Worm (Caenorhabditis elegans) whole organism, mixed stage, embryonic: ENCODE data around the gene cylc-1.
"Not testable (repeated sequence)": the region's sequence is repeated elsewhere in the genome, so short reads cannot be mapped to it uniquely, and the experiment has no call there.

ENCODE experiments used
- bed-3 ChIP-seq: fragments of 200-800 bp; sonication (Bioruptor generic); optimal IDR thresholded peaks from 3 replicates; lab custom pipeline; 2018; ENCODE audit warnings: mild to moderate bottlenecking, missing genetic modification characterization, moderate library complexity, missing compliant biosample characterization
- blmp-1 ChIP-seq: fragments of 150-350 bp; optimal IDR thresholded peaks from 2 replicates; lab custom pipeline; 2014; ENCODE audit warnings: missing biosample characterization, missing genetic modification characterization
- ceh-43 ChIP-seq: fragments of 200-800 bp; sonication (Bioruptor generic); optimal IDR thresholded peaks from 2 replicates; lab custom pipeline; 2018; ENCODE audit warnings: mild to moderate bottlenecking, missing genetic modification characterization, moderate library complexity, missing compliant biosample characterization
- ceh-83 ChIP-seq: fragments of 200-800 bp; sonication (Bioruptor generic); optimal IDR thresholded peaks from 2 replicates; lab custom pipeline; 2018; ENCODE audit warnings: mild to moderate bottlenecking, missing genetic modification characterization, missing compliant biosample characterization
- cnd-1 ChIP-seq: fragments of 200-800 bp; sonication (Bioruptor generic); optimal IDR thresholded peaks from 2 replicates; lab custom pipeline; 2018; ENCODE audit warnings: mild to moderate bottlenecking, missing genetic modification characterization, missing compliant biosample characterization
- elt-1 ChIP-seq: sonication (generic microtip); optimal IDR thresholded peaks from 2 replicates; lab custom pipeline; 2017; ENCODE audit warnings: missing genetic modification characterization, mild to moderate bottlenecking, missing compliant biosample characterization, antibody characterized with exemption, moderate library complexity, borderline replicate concordance; ENCODE audit not compliant: insufficient read depth
- elt-3 ChIP-seq: fragments of 150-350 bp; optimal IDR thresholded peaks from 2 replicates; lab custom pipeline; 2014; ENCODE audit warnings: missing biosample characterization, missing genetic modification characterization
- flh-1 ChIP-seq: fragments of 200-800 bp; sonication (Bioruptor generic); optimal IDR thresholded peaks from 2 replicates; lab custom pipeline; 2018; ENCODE audit warnings: mild to moderate bottlenecking, missing genetic modification characterization, moderate library complexity, missing compliant biosample characterization
- ham-2 ChIP-seq: fragments of 200-800 bp; sonication (Bioruptor generic); optimal IDR thresholded peaks from 2 replicates; lab custom pipeline; 2018; ENCODE audit warnings: mild to moderate bottlenecking, missing genetic modification characterization, missing compliant biosample characterization
- lin-13 ChIP-seq: fragments of 150-350 bp; optimal IDR thresholded peaks from 2 replicates; lab custom pipeline; 2014; ENCODE audit warnings: missing biosample characterization, missing genetic modification characterization
- lin-32 ChIP-seq: fragments of 200-800 bp; sonication (Bioruptor generic); optimal IDR thresholded peaks from 2 replicates; lab custom pipeline; 2018; ENCODE audit warnings: mild to moderate bottlenecking, missing genetic modification characterization, missing compliant biosample characterization
- lsy-2 ChIP-seq: fragments of 150-350 bp; optimal IDR thresholded peaks from 2 replicates; lab custom pipeline; 2014; ENCODE audit warnings: missing biosample characterization, missing genetic modification characterization
- mab-5 ChIP-seq: fragments of 150-350 bp; optimal IDR thresholded peaks from 2 replicates; lab custom pipeline; 2014; ENCODE audit warnings: missing biosample characterization, missing genetic modification characterization
- mep-1 ChIP-seq: fragments of 150-350 bp; optimal IDR thresholded peaks from 2 replicates; lab custom pipeline; 2017; ENCODE audit warnings: missing biosample characterization, missing genetic modification reagents, missing genetic modification characterization, inconsistent platforms
- mls-2 ChIP-seq: sonication (generic microtip); optimal IDR thresholded peaks from 2 replicates; lab custom pipeline; 2016; ENCODE audit warnings: mild to moderate bottlenecking, missing genetic modification characterization, moderate library complexity, missing compliant biosample characterization
- nhr-12 ChIP-seq: fragments of 150-350 bp; optimal IDR thresholded peaks from 2 replicates; lab custom pipeline; 2014; ENCODE audit warnings: missing biosample characterization, missing genetic modification characterization
- nhr-2 ChIP-seq: fragments of 150-350 bp; optimal IDR thresholded peaks from 2 replicates; lab custom pipeline; 2014; ENCODE audit warnings: missing biosample characterization, missing genetic modification characterization
- nhr-237 ChIP-seq: fragments of 150-350 bp; optimal IDR thresholded peaks from 2 replicates; lab custom pipeline; 2014; ENCODE audit warnings: missing biosample characterization, missing genetic modification characterization
- nhr-76 ChIP-seq: sonication (generic microtip); optimal IDR thresholded peaks from 2 replicates; lab custom pipeline; 2017; ENCODE audit warnings: missing biosample characterization, missing genetic modification characterization
- pha-4 ChIP-seq: fragments of 150-350 bp; optimal IDR thresholded peaks from 2 replicates; lab custom pipeline; 2018; ENCODE audit warnings: missing biosample characterization, missing genetic modification reagents, missing genetic modification characterization
- snpc-4 ChIP-seq: fragments of 150-350 bp; optimal IDR thresholded peaks from 2 replicates; lab custom pipeline; 2014; ENCODE audit warnings: missing biosample characterization, missing genetic modification characterization
- sptf-1 ChIP-seq: sonication (generic microtip); optimal IDR thresholded peaks from 2 replicates; lab custom pipeline; 2017; ENCODE audit warnings: mild to moderate bottlenecking, missing genetic modification characterization, moderate library complexity, missing compliant biosample characterization
- tbx-8 ChIP-seq: fragments of 200-800 bp; sonication (Bioruptor generic); optimal IDR thresholded peaks from 2 replicates; lab custom pipeline; 2018; ENCODE audit warnings: mild to moderate bottlenecking, missing genetic modification characterization, moderate library complexity, missing compliant biosample characterization
- unc-120 ChIP-seq: sonication (generic microtip); optimal IDR thresholded peaks from 2 replicates; lab custom pipeline; 2017; ENCODE audit warnings: missing genetic modification characterization, missing compliant biosample characterization; ENCODE audit not compliant: poor library complexity, severe bottlenecking
- unc-62 ChIP-seq: fragments of 150-350 bp; optimal IDR thresholded peaks from 2 replicates; lab custom pipeline; 2014; ENCODE audit warnings: missing biosample characterization, missing genetic modification reagents, missing genetic modification characterization
- zip-8 ChIP-seq: fragments of 150-350 bp; optimal IDR thresholded peaks from 2 replicates; lab custom pipeline; 2014; ENCODE audit warnings: missing biosample characterization, missing genetic modification characterization

cylc-1 gene

DNA sequence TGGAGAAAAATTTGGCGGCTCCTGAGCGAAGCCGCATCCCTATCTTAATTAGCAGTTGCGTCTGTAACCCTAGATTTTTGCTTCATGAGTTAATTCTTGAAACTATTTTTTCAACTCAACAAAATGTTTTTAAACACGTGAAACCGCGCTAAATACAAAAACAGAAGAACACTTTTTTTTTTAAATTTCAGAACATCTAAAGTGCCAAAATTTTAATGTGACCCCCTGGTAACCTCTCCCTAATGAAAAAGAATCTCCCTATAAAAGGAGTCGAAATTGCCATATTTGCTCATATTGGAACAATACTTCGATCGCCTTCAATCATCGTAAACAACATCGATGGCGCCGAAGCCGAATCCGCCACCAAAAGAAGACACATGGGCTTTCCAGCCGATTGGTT, 980 bp upstream of the cylc-1 start, which contains the start of gene nsph-4.1:
TSS of gene nsph-4.1 (plus strand) at position 301 of the 400 bp plus-strand sequence.
- not testable (repeated sequence) for TF ChIP-seq cnd-1, mls-2, snpc-4 (tag; lab: Kevin White, UChicago)

DNA sequence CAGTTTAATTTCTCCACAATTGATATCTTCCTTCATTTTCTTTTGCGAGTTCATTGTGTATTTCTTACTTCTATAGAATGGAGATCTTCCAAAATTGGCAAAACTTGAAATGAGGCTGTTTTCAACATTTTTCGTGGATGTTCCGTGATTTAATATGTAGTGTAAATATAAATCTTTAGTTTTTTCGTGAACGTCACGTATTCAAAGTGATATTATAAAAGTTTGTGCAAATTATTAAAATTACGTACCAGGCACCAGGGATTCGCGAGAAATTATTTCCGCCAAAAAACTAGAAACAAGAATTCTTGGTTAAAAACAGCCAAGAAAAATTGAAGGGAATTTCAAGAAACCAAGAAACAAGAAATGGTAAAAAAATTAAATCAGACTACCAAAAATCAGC, 1.3 kb downstream of the cylc-1 start, which contains the start of gene Y59E9AL.8:
TSS of gene Y59E9AL.8 (minus strand) at position 101 of the 400 bp plus-strand sequence.
- TF ChIP-seq elt-3 (tag; lab: Kevin White, UChicago): no peak
- TF ChIP-seq ham-2 (GFP tag; lab: Kevin White, UChicago): no peak
- no peak for TF ChIP-seq nhr-76 (tag; lab: Kevin White, UChicago)
- no peak for TF ChIP-seq blmp-1 (tag; lab: Kevin White, UChicago)
- TF ChIP-seq zip-8 (tag; lab: Kevin White, UChicago): no peak
- TF ChIP-seq flh-1 (GFP tag; lab: Kevin White, UChicago): no peak
- no peak for TF ChIP-seq nhr-237
- no peak for TF ChIP-seq nhr-2 (tag; lab: Kevin White, UChicago)

DNA sequence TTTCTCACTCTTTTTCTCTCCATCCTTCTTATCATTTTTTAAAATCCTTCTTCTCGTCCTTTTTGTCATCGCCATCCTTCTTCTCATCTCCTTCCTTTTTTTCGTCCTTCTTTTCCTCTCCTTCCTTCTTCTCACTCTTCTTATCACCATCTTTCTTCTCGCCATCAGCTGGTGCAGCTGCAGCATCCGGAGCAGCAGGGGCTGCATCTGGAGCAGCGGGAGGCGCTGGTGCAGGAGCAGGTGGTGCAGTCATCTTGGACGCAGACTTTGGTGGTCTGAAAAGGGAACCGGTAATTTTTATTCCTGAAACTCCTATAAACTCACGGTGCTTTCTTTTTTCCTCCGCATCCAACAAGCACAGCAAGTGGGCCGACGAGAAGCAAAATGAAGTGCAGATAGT, 3.9 kb downstream of the cylc-1 start:
- no peak for TF ChIP-seq cnd-1 (tag; lab: Kevin White, UChicago)
- no peak for TF ChIP-seq elt-1
- TF ChIP-seq mep-1 (tag; lab: Kevin White, UChicago): no peak
- no peak for TF ChIP-seq mab-5
- no peak for TF ChIP-seq unc-120 (tag; lab: Kevin White, UChicago)
- no peak for TF ChIP-seq ham-2 (GFP tag; lab: Kevin White, UChicago)

DNA sequence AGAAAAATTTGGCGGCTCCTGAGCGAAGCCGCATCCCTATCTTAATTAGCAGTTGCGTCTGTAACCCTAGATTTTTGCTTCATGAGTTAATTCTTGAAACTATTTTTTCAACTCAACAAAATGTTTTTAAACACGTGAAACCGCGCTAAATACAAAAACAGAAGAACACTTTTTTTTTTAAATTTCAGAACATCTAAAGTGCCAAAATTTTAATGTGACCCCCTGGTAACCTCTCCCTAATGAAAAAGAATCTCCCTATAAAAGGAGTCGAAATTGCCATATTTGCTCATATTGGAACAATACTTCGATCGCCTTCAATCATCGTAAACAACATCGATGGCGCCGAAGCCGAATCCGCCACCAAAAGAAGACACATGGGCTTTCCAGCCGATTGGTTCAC, 7.1 kb downstream of the cylc-1 start, which contains the start of gene nsph-4.2:
TSS of gene nsph-4.2 (plus strand) at position 301 of the 400 bp plus-strand sequence.
- TF ChIP-seq nhr-12 (tag; lab: Kevin White, UChicago); flh-1 (GFP tag; lab: Kevin White, UChicago); lsy-2 (tag; lab: Kevin White, UChicago): not testable (repeated sequence)

DNA sequence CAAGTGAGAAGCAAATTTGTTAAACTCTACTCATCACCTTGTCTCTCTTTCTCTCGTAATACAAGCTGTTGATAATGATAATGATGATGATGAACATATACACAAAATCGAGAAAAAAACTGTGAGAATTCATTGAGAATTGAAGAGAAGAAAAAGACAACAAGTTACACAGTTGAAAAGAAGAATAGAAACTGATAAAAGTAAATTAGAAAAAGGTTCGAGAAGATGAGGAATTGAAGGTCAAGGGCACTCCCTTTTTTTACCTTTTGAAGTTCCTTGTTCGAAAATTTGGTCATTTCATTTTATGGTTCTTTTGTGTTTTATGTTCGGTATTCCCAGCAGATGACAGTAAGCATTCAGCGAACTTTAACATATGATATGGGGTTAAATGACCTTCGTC, 9.2 kb downstream of the cylc-1 start:
- TF ChIP-seq elt-3 (tag; lab: Kevin White, UChicago): no peak
- no peak for TF ChIP-seq bed-3 (GFP tag; lab: Kevin White, UChicago)
- TF ChIP-seq lin-13 (tag; lab: Kevin White, UChicago): no peak
- no peak for TF ChIP-seq mab-5
- no peak for TF ChIP-seq mep-1 (tag; lab: Kevin White, UChicago)
- TF ChIP-seq ceh-83 (GFP tag; lab: Kevin White, UChicago): no peak
- TF ChIP-seq nhr-12 (tag; lab: Kevin White, UChicago): no peak
- no peak for TF ChIP-seq lin-32 (GFP tag; lab: Kevin White, UChicago)
- no peak for TF ChIP-seq blmp-1 (tag; lab: Kevin White, UChicago)
- TF ChIP-seq ceh-43 (GFP tag; lab: Kevin White, UChicago): no peak
- TF ChIP-seq zip-8 (tag; lab: Kevin White, UChicago): no peak
- no peak for TF ChIP-seq nhr-76 (tag; lab: Kevin White, UChicago)
- TF ChIP-seq nhr-2 (tag; lab: Kevin White, UChicago): no peak

DNA sequence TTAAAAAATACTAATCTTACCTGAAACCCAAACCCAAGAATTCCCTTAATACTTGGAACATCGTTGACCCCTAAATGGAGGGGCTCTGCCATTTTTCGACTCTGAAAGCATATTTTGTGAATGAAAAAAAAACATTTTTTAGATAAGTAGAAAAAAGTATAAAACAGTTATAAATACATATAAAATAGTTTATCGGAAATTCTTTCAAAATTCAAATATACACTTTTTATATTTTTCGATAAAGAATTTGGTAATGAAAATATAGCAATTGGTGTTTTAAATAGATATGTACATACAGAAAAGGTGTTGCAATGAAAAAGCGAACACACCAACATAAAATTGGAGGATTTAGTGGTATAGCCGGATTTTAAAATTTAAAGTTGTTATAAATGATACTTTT, 10.5 kb downstream of the cylc-1 start, which contains the start of gene Y59E9AL.4:
TSS of gene Y59E9AL.4 (minus strand) at position 101 of the 400 bp plus-strand sequence.
- TF ChIP-seq lin-13 (tag; lab: Kevin White, UChicago): no peak
- no peak for TF ChIP-seq ceh-83 (GFP tag; lab: Kevin White, UChicago)
- TF ChIP-seq blmp-1 (tag; lab: Kevin White, UChicago): no peak
- TF ChIP-seq nhr-237: no peak
- TF ChIP-seq elt-3 (tag; lab: Kevin White, UChicago): no peak
- TF ChIP-seq lsy-2 (tag; lab: Kevin White, UChicago): no peak
- TF ChIP-seq elt-1: no peak
- TF ChIP-seq zip-8 (tag; lab: Kevin White, UChicago): no peak
- no peak for TF ChIP-seq nhr-12 (tag; lab: Kevin White, UChicago)
- TF ChIP-seq pha-4 (tag; lab: Kevin White, UChicago): no peak
- TF ChIP-seq mep-1 (tag; lab: Kevin White, UChicago): no peak
- TF ChIP-seq bed-3 (GFP tag; lab: Kevin White, UChicago): no peak
- TF ChIP-seq tbx-8 (GFP tag; lab: Kevin White, UChicago): no peak
- TF ChIP-seq mls-2 (tag; lab: Kevin White, UChicago): no peak
- TF ChIP-seq nhr-76 (tag; lab: Kevin White, UChicago): no peak
- TF ChIP-seq cnd-1 (tag; lab: Kevin White, UChicago): no peak
- no peak for TF ChIP-seq sptf-1 (tag; lab: Kevin White, UChicago)
- TF ChIP-seq snpc-4 (tag; lab: Kevin White, UChicago): no peak
- no peak for TF ChIP-seq unc-62 (GFP tag; lab: Kevin White, UChicago)
